Worm (Caenorhabditis elegans) whole organism, late embryonic: ENCODE results near the gene fbxa-43.
"Not testable (repeated sequence)": the region's sequence is repeated elsewhere in the genome, so short reads cannot be mapped to it uniquely, and the experiment has no call there.

Source experiments
- C08G9.2 ChIP-seq: sonication (generic microtip); optimal IDR thresholded peaks from 2 replicates; lab custom pipeline; 2016; ENCODE audit warnings: mild to moderate bottlenecking, missing genetic modification characterization, moderate library complexity, missing compliant biosample characterization
- F13H6.1 ChIP-seq: sonication (generic microtip); optimal IDR thresholded peaks from 2 replicates; lab custom pipeline; 2016; ENCODE audit warnings: missing genetic modification characterization, missing compliant biosample characterization
- ceh-2 ChIP-seq: sonication (generic microtip); optimal IDR thresholded peaks from 2 replicates; lab custom pipeline; 2016; ENCODE audit warnings: missing genotype, missing genetic modification characterization, missing compliant biosample characterization
- ceh-22 ChIP-seq: sonication (generic microtip); optimal IDR thresholded peaks from 2 replicates; lab custom pipeline; 2017; ENCODE audit warnings: missing biosample characterization, missing genetic modification characterization
- ceh-24 ChIP-seq: sonication (generic microtip); optimal IDR thresholded peaks from 2 replicates; lab custom pipeline; 2016; ENCODE audit warnings: mild to moderate bottlenecking, missing genetic modification characterization, missing compliant biosample characterization
- ceh-45 ChIP-seq: fragments of 200-800 bp; sonication (Bioruptor generic); IDR thresholded peaks from 2 replicates; pipeline ENCODE4 v1.3.6; 2022; ENCODE audit warnings: missing genetic modification reagents, missing genetic modification characterization, missing compliant biosample characterization
- ceh-48 ChIP-seq: sonication (generic microtip); optimal IDR thresholded peaks from 2 replicates; lab custom pipeline; 2016; ENCODE audit warnings: missing genetic modification characterization, inconsistent platforms, missing compliant biosample characterization
- ceh-6 ChIP-seq: fragments of 200-800 bp; sonication (Bioruptor generic); optimal IDR thresholded peaks from 2 replicates; lab custom pipeline; 2018; ENCODE audit warnings: mild to moderate bottlenecking, missing genetic modification characterization, missing compliant biosample characterization
- che-1 ChIP-seq: sonication (generic microtip); optimal IDR thresholded peaks from 2 replicates; lab custom pipeline; 2016; ENCODE audit warnings: mild to moderate bottlenecking, missing genetic modification characterization, missing compliant biosample characterization
- dmd-4 ChIP-seq: sonication (generic microtip); optimal IDR thresholded peaks from 2 replicates; lab custom pipeline; 2016; ENCODE audit warnings: borderline replicate concordance, missing genetic modification characterization, missing compliant biosample characterization
- dve-1 ChIP-seq: sonication (generic microtip); optimal IDR thresholded peaks from 2 replicates; lab custom pipeline; 2017; ENCODE audit warnings: antibody characterized with exemption, mild to moderate bottlenecking, missing genetic modification characterization, missing compliant biosample characterization
- elt-2 ChIP-seq: sonication (generic microtip); optimal IDR thresholded peaks from 2 replicates; lab custom pipeline; 2016; ENCODE audit warnings: missing genetic modification reagents, missing genetic modification characterization, missing compliant biosample characterization
- ets-4 ChIP-seq: sonication (generic microtip); optimal IDR thresholded peaks from 2 replicates; lab custom pipeline; 2016; ENCODE audit warnings: missing genetic modification characterization, missing compliant biosample characterization
- eyg-1 ChIP-seq: sonication (generic microtip); optimal IDR thresholded peaks from 2 replicates; lab custom pipeline; 2016; ENCODE audit warnings: missing genotype, missing genetic modification characterization, missing compliant biosample characterization
- fkh-10 ChIP-seq: fragments of 150-350 bp; optimal IDR thresholded peaks from 2 replicates; lab custom pipeline; 2014; ENCODE audit warnings: missing biosample characterization, missing genetic modification reagents, missing genetic modification characterization
- fkh-6 ChIP-seq: sonication (generic microtip); optimal IDR thresholded peaks from 2 replicates; lab custom pipeline; 2016; ENCODE audit warnings: missing genetic modification characterization, missing compliant biosample characterization
- gmeb-2 ChIP-seq: sonication (generic microtip); optimal IDR thresholded peaks from 2 replicates; lab custom pipeline; 2016; ENCODE audit warnings: missing genetic modification characterization, inconsistent platforms, missing compliant biosample characterization
- hlh-13 ChIP-seq: fragments of 200-800 bp; sonication (Bioruptor generic); optimal IDR thresholded peaks from 2 replicates; lab custom pipeline; 2018; ENCODE audit warnings: mild to moderate bottlenecking, missing genetic modification characterization, missing compliant biosample characterization
- hlh-15 ChIP-seq: sonication (generic microtip); optimal IDR thresholded peaks from 2 replicates; lab custom pipeline; 2016; ENCODE audit warnings: missing genetic modification characterization, missing compliant biosample characterization
- hlh-30 ChIP-seq: sonication (generic microtip); optimal IDR thresholded peaks from 2 replicates; lab custom pipeline; 2017; ENCODE audit warnings: antibody characterized with exemption, missing genetic modification characterization, missing compliant biosample characterization; ENCODE audit not compliant: insufficient read depth
- hlh-6 ChIP-seq: sonication (generic microtip); optimal IDR thresholded peaks from 2 replicates; lab custom pipeline; 2016; ENCODE audit warnings: missing genotype, missing genetic modification characterization, missing compliant biosample characterization
- hlh-8 ChIP-seq: sonication (generic microtip); optimal IDR thresholded peaks from 2 replicates; lab custom pipeline; 2016; ENCODE audit warnings: missing genotype, missing genetic modification characterization, missing compliant biosample characterization
- lim-6 ChIP-seq: sonication (generic microtip); optimal IDR thresholded peaks from 2 replicates; lab custom pipeline; 2016; ENCODE audit warnings: missing genetic modification characterization, missing compliant biosample characterization
- mec-3 ChIP-seq: sonication (generic microtip); optimal IDR thresholded peaks from 2 replicates; lab custom pipeline; 2016; ENCODE audit warnings: borderline replicate concordance, missing genetic modification characterization, missing compliant biosample characterization
- nhr-232 ChIP-seq: sonication (generic microtip); optimal IDR thresholded peaks from 2 replicates; lab custom pipeline; 2016; ENCODE audit warnings: missing genetic modification characterization, missing compliant biosample characterization
- pros-1 ChIP-seq: fragments of 150-350 bp; optimal IDR thresholded peaks from 2 replicates; lab custom pipeline; 2014; ENCODE audit warnings: missing biosample characterization, missing genetic modification reagents, missing genetic modification characterization
- rnt-1 ChIP-seq: sonication (generic microtip); optimal IDR thresholded peaks from 2 replicates; lab custom pipeline; 2016; ENCODE audit warnings: missing genetic modification characterization, missing compliant biosample characterization
- syd-9 ChIP-seq: sonication (generic microtip); optimal IDR thresholded peaks from 2 replicates; lab custom pipeline; 2016; ENCODE audit warnings: mild to moderate bottlenecking, missing genetic modification characterization, moderate library complexity, missing compliant biosample characterization
- unc-42 ChIP-seq: sonication (generic microtip); optimal IDR thresholded peaks from 2 replicates; lab custom pipeline; 2016; ENCODE audit warnings: missing genotype, missing genetic modification characterization, missing compliant biosample characterization
- unc-55 ChIP-seq: sonication (generic microtip); optimal IDR thresholded peaks from 2 replicates; lab custom pipeline; 2017; ENCODE audit warnings: missing biosample characterization, missing genetic modification reagents, missing genetic modification characterization
- unc-86 ChIP-seq: sonication (generic microtip); optimal IDR thresholded peaks from 2 replicates; lab custom pipeline; 2016; ENCODE audit warnings: missing genetic modification characterization, missing compliant biosample characterization
- ztf-16 ChIP-seq: sonication (generic microtip); optimal IDR thresholded peaks from 2 replicates; lab custom pipeline; 2017; ENCODE audit warnings: missing genetic modification characterization, missing compliant biosample characterization

Gene fbxa-43

DNA sequence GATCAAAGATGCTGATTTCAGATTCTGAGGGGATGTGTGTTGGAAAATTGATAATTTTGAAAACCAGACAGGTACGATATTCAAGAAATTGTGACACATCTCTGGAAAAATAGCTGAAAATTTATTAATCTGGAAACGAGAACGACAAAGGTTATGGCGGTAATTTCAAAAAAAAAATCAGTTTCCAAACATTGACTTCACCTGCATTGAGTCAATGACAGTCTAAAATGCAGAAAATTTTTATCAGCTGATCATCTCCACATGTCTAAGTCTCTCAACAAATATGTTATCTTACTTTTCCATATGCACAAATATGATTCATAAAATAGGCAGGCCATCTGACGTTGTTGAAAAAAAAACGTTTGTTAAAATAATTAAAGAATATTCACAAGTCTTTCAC lies 13.3 kb upstream of the fbxa-43 start, which contains the start of gene fbxa-48:
Gene fbxa-48, minus strand, starts transcription at position 101 of the 400 bp plus-strand sequence.
- TF ChIP-seq syd-9 (no peak), unc-86 (tag; lab: Kevin White, UChicago) (no peak), fkh-6 (tag; lab: Kevin White, UChicago) (no peak)
- TF ChIP-seq, all 69 proteins: peak for 0

DNA sequence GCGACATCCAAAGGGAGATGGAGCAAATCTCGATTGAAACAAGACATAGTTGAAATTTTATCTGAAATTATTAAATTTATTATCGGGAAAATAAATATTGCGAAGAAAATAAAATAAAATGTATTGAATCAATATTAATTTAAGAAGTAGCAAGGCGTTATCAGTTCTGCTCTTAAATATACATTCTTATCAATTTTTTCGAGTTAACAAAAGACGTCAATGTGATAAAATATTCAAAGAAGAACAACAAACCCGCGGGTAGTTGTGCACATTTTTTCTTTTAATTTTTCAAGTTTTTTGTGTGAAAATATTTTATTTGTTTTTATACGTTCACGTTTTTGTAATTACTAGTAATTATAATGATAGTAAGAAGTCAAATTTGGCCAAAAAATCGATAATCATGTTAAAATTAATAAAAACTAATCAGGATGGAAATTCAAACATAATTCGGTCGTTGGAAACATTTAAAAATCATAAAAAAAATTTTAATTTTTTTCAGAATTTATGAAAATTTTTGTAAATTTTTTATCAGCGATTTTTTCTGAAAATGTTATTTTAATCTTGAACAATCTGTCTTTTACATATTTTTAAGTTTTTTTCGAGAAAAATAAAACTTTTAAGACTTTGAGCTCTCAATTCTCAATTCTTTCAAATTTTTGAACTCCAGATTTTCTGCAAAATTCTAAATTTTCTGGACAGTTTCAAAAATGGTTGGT lies 7.4 kb upstream of the fbxa-43 start, which contains the start of gene fbxa-9:
Gene fbxa-9, plus strand, starts transcription at position 666 of the 716 bp plus-strand sequence.
- TF ChIP-seq hlh-15 (tag; lab: Kevin White, UChicago) (no peak), hlh-8 (tag; lab: Kevin White, UChicago) (no peak), dve-1 (no peak), elt-2 (tag; lab: Kevin White, UChicago) (peak; percentile 79)
- TF ChIP-seq, all 69 proteins: peak for 1

DNA sequence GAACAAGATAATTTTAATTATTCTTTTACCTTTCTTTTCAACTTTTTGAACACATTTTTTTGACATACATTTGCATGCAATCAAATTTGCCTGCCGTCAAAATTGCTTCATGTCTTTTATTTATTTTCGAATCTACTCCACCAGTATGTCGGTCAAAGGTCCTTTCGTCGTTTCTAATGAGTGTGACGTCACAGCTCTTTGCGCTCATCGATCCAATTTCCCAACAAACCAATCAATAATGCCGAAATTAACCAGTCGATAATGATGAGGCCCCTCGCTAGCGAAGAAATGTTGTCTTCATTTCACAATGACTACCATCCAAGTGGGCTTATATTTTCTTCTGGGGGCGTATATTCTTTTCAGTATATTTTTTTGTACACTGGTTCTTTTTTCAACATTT lies 4.2 kb upstream of the fbxa-43 start, which contains the start of gene Y54F10BM.6:
Gene Y54F10BM.6, plus strand, starts transcription at position 301 of the 400 bp plus-strand sequence.
- no peak for TF ChIP-seq eyg-1 (tag; lab: Kevin White, UChicago)
- no peak for TF ChIP-seq hlh-6
- no peak for TF ChIP-seq hlh-13
- no peak for TF ChIP-seq rnt-1 (tag; lab: Kevin White, UChicago)
- TF ChIP-seq unc-55 (GFP tag; lab: Kevin White, UChicago) = no peak
- no peak for TF ChIP-seq ceh-45 (GFP tag; lab: Robert Waterston, UW)
- TF ChIP-seq gmeb-2 (tag; lab: Kevin White, UChicago) = no peak
- TF ChIP-seq ceh-48 (tag; lab: Kevin White, UChicago) = no peak
- no peak for TF ChIP-seq fkh-10 (GFP tag; lab: Kevin White, UChicago)

DNA sequence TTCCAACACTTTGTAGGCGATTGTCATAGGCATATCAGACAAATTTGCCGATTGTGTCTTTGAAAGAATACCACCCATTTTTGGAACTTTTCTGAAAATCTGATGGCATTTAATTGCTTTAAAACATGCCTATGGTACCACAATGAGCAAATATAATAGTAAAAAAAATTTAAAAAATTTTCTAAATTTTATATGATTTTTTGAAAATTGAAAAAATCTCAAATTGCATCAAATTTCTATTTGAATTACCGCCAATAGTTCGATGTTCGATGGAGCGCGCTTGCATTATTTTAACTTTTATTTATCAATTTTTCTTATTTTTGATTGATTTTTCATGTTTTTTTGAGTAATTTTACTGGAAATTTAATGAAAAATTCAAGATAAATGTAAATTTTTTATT lies 2.6 kb upstream of the fbxa-43 start, which contains the start of gene fbxa-42:
Gene fbxa-42, minus strand, starts transcription at position 101 of the 400 bp plus-strand sequence.
- TF ChIP-seq ceh-6 (GFP tag; lab: Kevin White, UChicago); unc-42 (tag; lab: Kevin White, UChicago); ceh-22 (tag; lab: Kevin White, UChicago): not testable (repeated sequence)
- TF ChIP-seq, all 69 proteins: peak for 0; not testable (repeated sequence) for 69

DNA sequence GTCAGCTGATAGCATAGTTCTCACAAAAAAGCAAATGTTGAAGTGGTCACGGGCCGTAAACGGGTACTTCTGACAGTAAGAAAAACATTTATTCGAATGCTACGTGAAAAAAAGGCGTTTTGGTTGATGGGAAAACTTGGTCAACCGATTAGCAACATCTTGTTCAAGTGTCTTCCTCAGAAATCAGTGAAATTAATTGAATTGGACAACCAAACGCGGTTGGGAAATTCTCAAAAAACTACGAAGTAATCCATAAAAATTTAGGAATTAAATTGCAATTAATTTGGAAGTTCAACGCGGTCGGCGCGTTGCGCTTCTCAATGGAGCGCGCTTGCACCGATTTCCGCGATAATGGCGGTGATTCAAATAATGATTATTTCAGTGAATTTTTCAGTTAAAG lies 566 bp upstream of the fbxa-43 start:
- TF ChIP-seq F13H6.1 (tag; lab: Kevin White, UChicago) (no peak), hlh-30 (tag; lab: Kevin White, UChicago) (no peak), ceh-2 (tag; lab: Kevin White, UChicago) (no peak), pros-1 (no peak), fkh-6 (tag; lab: Kevin White, UChicago) (no peak), ztf-16 (no peak), mec-3 (tag; lab: Kevin White, UChicago) (no peak), lim-6 (tag; lab: Kevin White, UChicago) (no peak), ceh-24 (tag; lab: Kevin White, UChicago) (no peak), dmd-4 (tag; lab: Kevin White, UChicago) (no peak), fkh-10 (GFP tag; lab: Kevin White, UChicago) (no peak), ets-4 (no peak), hlh-6 (no peak), nhr-232 (tag; lab: Kevin White, UChicago) (no peak), che-1 (no peak), C08G9.2 (tag; lab: Kevin White, UChicago) (no peak)
